Worm (Caenorhabditis elegans): ENCODE results near the gene Y53G8AR.5.

The Y53G8AR.5 gene

ce11 chrIII:3346665-3347064, 49.4 kb downstream of the Y53G8AR.5 start:
- TF ChIP-seq ztf-29 (GFP tag; IDR thresholded peaks at IDR 0.05) (peak; percentile 71; the same call in 1 of the 2 replicates), flt-1 (GFP tag; IDR thresholded peaks at IDR 0.05) (no peak), ref-1 (GFP tag; conservative IDR thresholded peaks at IDR 0.05) (no peak)

DNA sequence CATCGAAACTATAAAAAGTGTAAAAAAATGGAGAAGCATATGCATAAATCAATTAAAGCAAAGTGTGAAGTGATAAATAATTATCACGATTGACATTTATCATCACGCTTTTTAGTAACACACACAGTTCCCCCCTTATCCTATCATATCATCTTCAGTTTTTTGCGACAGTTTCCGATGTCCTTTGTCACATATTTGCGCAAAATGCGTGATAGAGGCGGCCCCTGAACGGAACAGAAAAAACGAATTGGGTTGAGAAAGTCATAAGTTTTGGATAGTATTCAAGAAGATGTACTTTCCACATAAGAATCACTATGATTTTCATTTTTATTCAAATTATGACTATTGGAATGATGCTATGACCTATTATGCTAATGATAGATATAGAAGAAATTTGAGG, 51.8 kb downstream of the Y53G8AR.5 start:
- no peak for TF ChIP-seq ztf-23 (GFP tag; IDR thresholded peaks at IDR 0.05)
- no peak for TF ChIP-seq klf-2 (GFP tag; conservative IDR thresholded peaks at IDR 0.05)
- no peak for TF ChIP-seq med-1 (GFP tag; optimal IDR thresholded peaks at IDR 0.05; ENCODE audit: insufficient read depth)
- no peak for TF ChIP-seq ref-1 (GFP tag; conservative IDR thresholded peaks at IDR 0.05)
- no peak for TF ChIP-seq tab-1 (GFP tag; IDR thresholded peaks at IDR 0.05)
- TF ChIP-seq flt-1 (GFP tag; IDR thresholded peaks at IDR 0.05), result no peak
- no peak for TF ChIP-seq cog-1 (tag; optimal IDR thresholded peaks at IDR 0.05)
- TF ChIP-seq T22C8.4 (GFP tag; IDR thresholded peaks at IDR 0.05), result no peak
- no peak for TF ChIP-seq ztf-29 (GFP tag; IDR thresholded peaks at IDR 0.05)

ce11 chrIII:3351091-3351490, 53.8 kb downstream of the Y53G8AR.5 start:
- no peak for TF ChIP-seq flt-1 (GFP tag; IDR thresholded peaks at IDR 0.05)
- no peak for TF ChIP-seq cog-1 (tag; optimal IDR thresholded peaks at IDR 0.05)
- TF ChIP-seq ref-1 (GFP tag; conservative IDR thresholded peaks at IDR 0.05), result no peak
- TF ChIP-seq ztf-29 (GFP tag; IDR thresholded peaks at IDR 0.05), result no peak
- no peak for TF ChIP-seq ztf-23 (GFP tag; IDR thresholded peaks at IDR 0.05)
- no peak for TF ChIP-seq tab-1 (GFP tag; IDR thresholded peaks at IDR 0.05)
- TF ChIP-seq med-1 (GFP tag; optimal IDR thresholded peaks at IDR 0.05; ENCODE audit: insufficient read depth), result no peak
- no peak for TF ChIP-seq T22C8.4 (GFP tag; IDR thresholded peaks at IDR 0.05)
- no peak for TF ChIP-seq klf-2 (GFP tag; conservative IDR thresholded peaks at IDR 0.05)

ce11 chrIII:3351672-3352071, 54.4 kb downstream of the Y53G8AR.5 start:
- TF ChIP-seq ref-1 (GFP tag; conservative IDR thresholded peaks at IDR 0.05) (no peak), med-1 (GFP tag; optimal IDR thresholded peaks at IDR 0.05; ENCODE audit: insufficient read depth) (no peak), T22C8.4 (GFP tag; IDR thresholded peaks at IDR 0.05) (no peak), ztf-23 (GFP tag; IDR thresholded peaks at IDR 0.05) (no peak), cog-1 (tag; optimal IDR thresholded peaks at IDR 0.05) (no peak), ztf-29 (GFP tag; IDR thresholded peaks at IDR 0.05) (no peak), klf-2 (GFP tag; conservative IDR thresholded peaks at IDR 0.05) (no peak), flt-1 (GFP tag; IDR thresholded peaks at IDR 0.05) (no peak), tab-1 (GFP tag; IDR thresholded peaks at IDR 0.05) (no peak)

All from whole organism, midembryonic.